Fruit fly (Drosophila melanogaster): Measurements from ENCODE around the gene CG1387.

CG1387 gene

dm6 chrX:8410349-8411240 is 25.0 kb downstream of the CG1387 start (continued):
- TF ChIP-seq kay (GFP tag; optimal IDR thresholded peaks at IDR 0.05) = no peak
- TF ChIP-seq schlank (tag; optimal IDR thresholded peaks at IDR 0.05) = no peak
- TF ChIP-seq Sry-β (GFP tag; optimal IDR thresholded peaks at IDR 0.05) = no peak
- TF ChIP-seq CG10979 (tag; optimal IDR thresholded peaks at IDR 0.05) = no peak
- no peak for TF ChIP-seq her (GFP tag; optimal IDR thresholded peaks at IDR 0.05)
- TF ChIP-seq lilli (GFP tag; optimal IDR thresholded peaks at IDR 0.05) = no peak
- peak; percentile 76 for TF ChIP-seq sens (GFP tag)
- TF ChIP-seq pita (GFP tag; optimal IDR thresholded peaks at IDR 0.05) = no peak
- TF ChIP-seq CG15601 (tag; optimal IDR thresholded peaks at IDR 0.05) = no peak
- TF ChIP-seq toy (GFP tag; IDR thresholded peaks at IDR 0.05) = no peak
- no peak for TF ChIP-seq CG1647 (GFP tag; optimal IDR thresholded peaks at IDR 0.05)
- TF ChIP-seq dm (GFP tag; optimal IDR thresholded peaks at IDR 0.05) = no peak
- TF ChIP-seq CG6791 (GFP tag; IDR thresholded peaks at IDR 0.05; ENCODE audit: partially characterized antibody) = no peak
- TF ChIP-seq ase (GFP tag; IDR thresholded peaks at IDR 0.05) = no peak
- TF ChIP-seq Hr39 (optimal IDR thresholded peaks at IDR 0.05) = no peak
- no peak for TF ChIP-seq Bteb2 (GFP tag; optimal IDR thresholded peaks at IDR 0.05)
- 0 out of 4 replicates have a peak, but pooled peaks have one; percentile 9 for TF ChIP-seq chinmo (GFP tag; IDR thresholded peaks at IDR 0.05; ENCODE audit: partially characterized antibody)
- TF ChIP-seq Antp (GFP tag; optimal IDR thresholded peaks at IDR 0.05) = no peak
- TF ChIP-seq HLHmδ (GFP tag; optimal IDR thresholded peaks at IDR 0.05) = peak; percentile 37
- no peak for TF ChIP-seq CG13894 (tag; optimal IDR thresholded peaks at IDR 0.05)
- no peak for TF ChIP-seq CG17186 (GFP tag; optimal IDR thresholded peaks at IDR 0.05)
- no peak for TF ChIP-seq Atf-2 (GFP tag; optimal IDR thresholded peaks at IDR 0.05)
- no peak for TF ChIP-seq CG16863 (GFP tag; optimal IDR thresholded peaks at IDR 0.05)
- no peak for TF ChIP-seq CG1529 (GFP tag; optimal IDR thresholded peaks at IDR 0.05)
- no peak for TF ChIP-seq Max (GFP tag; optimal IDR thresholded peaks at IDR 0.05)
- no peak for TF ChIP-seq cad (GFP tag; optimal IDR thresholded peaks at IDR 0.05)
- TF ChIP-seq Fer2 (tag; optimal IDR thresholded peaks at IDR 0.05) = no peak
- peak; percentile 42; the same call in 1 of the 2 replicates for TF ChIP-seq CG11696 (GFP tag; IDR thresholded peaks at IDR 0.05)
- TF ChIP-seq CG30431 (GFP tag; optimal IDR thresholded peaks at IDR 0.05) = no peak
- peak; percentile 9 for TF ChIP-seq HmgD (GFP tag; optimal IDR thresholded peaks at IDR 0.05)
- TF ChIP-seq Stat92E (GFP tag; optimal IDR thresholded peaks at IDR 0.05) = no peak
- no peak for TF ChIP-seq Elba2 (GFP tag; optimal IDR thresholded peaks at IDR 0.05)
- TF ChIP-seq pfk (GFP tag; optimal IDR thresholded peaks at IDR 0.05) = no peak
- TF ChIP-seq gsb (GFP tag; IDR thresholded peaks at IDR 0.05) = no peak
- TF ChIP-seq ewg (GFP tag; optimal IDR thresholded peaks at IDR 0.05) = peak; percentile 22
- TF ChIP-seq Blimp-1 (GFP tag; optimal IDR thresholded peaks at IDR 0.05) = peak; percentile 14
- TF ChIP-seq ara (GFP tag; IDR thresholded peaks at IDR 0.05) = no peak
- TF ChIP-seq lov (optimal IDR thresholded peaks at IDR 0.05) = no peak
- peak; percentile 63; the same call in 1 of the 3 replicates for TF ChIP-seq lov (GFP tag; IDR thresholded peaks at IDR 0.05)
- TF ChIP-seq CG1603 (tag; optimal IDR thresholded peaks at IDR 0.05) = no peak
- no peak for TF ChIP-seq Bdp1 (GFP tag; optimal IDR thresholded peaks at IDR 0.05)
- no peak for TF ChIP-seq maf-S (GFP tag; optimal IDR thresholded peaks at IDR 0.05)
- TF ChIP-seq lbe (GFP tag; optimal IDR thresholded peaks at IDR 0.05) = no peak
- peak; percentile 84 for TF ChIP-seq ci (GFP tag; IDR thresholded peaks at IDR 0.05)
- TF ChIP-seq zf30C (GFP tag; optimal IDR thresholded peaks at IDR 0.05) = no peak
- TF ChIP-seq CG11093 (GFP tag; IDR thresholded peaks at IDR 0.05) = no peak
- TF ChIP-seq lab (GFP tag; optimal IDR thresholded peaks at IDR 0.05) = no peak
- no peak for TF ChIP-seq CG8290 (GFP tag; optimal IDR thresholded peaks at IDR 0.05)
- TF ChIP-seq CG8290 (tag; optimal IDR thresholded peaks at IDR 0.05) = peak in 1 of 2 experiments; percentile 7
- TF ChIP-seq Vsx1 (GFP tag; optimal IDR thresholded peaks at IDR 0.05) = no peak
